Worm (Caenorhabditis elegans): Measurements from ENCODE around the gene igcm-4.
"Not testable (repeated sequence)": the region's sequence is repeated elsewhere in the genome, so short reads cannot be mapped to it uniquely, and the experiment has no call there.

The igcm-4 gene

DNA sequence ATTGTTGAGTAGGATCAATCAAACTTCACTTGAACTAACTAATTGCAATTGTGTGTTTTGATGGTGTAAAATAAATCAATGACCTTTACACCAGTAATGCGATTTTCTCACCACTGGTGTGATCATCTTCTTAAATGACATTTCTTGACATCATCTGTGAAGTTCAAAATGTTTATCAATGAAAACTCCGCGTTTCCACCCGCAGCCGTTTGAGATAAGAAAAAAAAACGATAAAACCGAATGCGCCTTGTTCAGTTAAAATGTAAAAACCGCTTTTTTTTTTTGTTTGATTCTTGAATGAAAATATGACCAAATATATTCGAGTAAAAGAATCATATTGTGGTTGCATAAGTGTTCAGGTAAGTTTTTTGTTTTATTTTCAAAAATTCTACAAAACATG, 5.4 kb upstream of the igcm-4 start, which contains the start of gene Y102A11A.1:
Gene Y102A11A.1 (plus strand): TSS at position 223 of the 400 bp plus-strand sequence.
- no peak for TF ChIP-seq unc-62 (GFP tag; optimal IDR thresholded peaks at IDR 0.05)

DNA sequence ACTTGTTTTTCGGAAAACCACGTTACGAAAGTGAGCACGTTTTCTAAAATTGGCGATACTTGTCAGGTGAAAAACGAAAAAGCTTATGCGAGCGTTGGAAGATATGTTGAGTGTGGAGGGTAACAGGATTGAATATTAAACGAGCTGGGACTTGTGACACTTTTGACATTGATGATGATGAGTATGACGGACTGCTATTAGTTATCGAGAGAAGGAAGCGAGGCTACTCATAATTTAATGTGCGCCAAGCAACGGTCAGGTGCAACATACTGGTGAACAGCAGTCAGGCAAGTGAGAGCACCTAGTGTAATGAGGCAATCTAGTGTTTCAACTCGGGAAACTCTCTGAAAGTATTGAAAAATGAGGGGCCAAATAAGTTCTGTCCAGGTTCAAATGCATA, 4.1 kb upstream of the igcm-4 start:
- no peak for TF ChIP-seq unc-62 (GFP tag; optimal IDR thresholded peaks at IDR 0.05)

DNA sequence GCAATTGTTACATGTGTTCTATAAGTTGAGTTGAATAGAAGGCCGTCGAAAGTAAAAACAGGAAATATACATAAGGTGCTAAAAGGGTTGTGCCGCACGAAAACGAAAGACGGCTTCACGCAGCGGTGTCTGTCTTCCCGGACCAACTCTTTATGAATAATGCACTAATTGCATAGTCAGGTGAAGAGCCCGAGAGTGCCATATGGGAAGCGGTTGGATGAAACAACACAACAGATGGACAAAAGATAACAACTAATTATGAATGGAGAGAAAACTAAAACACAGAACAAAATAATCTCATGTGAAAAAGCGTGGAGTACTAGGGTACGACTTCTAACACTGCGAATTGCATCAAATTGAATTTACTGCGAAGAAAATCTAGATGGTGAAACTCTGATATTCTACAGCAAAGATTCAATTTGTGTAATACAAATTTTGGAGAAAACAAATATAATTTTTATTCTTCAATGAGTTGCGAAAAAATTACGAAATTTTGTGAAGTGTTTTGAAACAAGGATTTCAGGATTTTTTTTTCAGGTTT, 2.8 kb upstream of the igcm-4 start:
- no peak for TF ChIP-seq unc-62 (GFP tag; optimal IDR thresholded peaks at IDR 0.05)

DNA sequence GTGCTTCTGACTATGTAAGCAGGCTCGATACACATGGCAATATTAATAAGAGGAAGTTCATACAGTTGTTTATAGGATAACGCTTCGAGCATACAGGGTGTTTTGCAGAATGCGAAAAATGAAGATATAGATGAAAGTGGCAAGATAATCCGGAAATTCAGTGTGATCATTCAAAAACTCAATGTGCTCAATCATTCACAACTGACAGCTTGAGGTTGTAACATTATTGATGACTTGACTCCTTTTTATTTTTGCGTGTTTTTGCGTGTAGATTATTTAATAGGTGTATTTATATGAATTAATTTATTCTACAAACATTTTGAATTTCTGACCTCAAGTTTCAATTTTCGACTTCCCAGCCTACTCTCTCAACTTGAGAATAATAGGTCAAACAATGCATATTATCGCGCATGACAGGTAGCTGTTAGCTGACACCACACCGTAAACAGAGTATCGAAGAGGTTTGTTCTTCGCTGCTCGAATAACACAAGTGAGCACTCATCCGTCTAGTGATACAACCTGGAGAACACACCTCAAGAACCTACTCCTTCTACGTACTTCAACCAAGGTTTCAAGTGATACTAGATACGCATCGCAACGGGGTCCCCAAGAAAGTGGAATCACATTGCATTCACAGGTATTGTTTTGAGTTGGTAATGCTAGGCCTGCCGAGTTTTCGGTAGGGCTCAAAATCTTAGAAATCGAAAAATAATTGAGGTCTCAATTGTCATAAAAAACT, 1.2 kb upstream of the igcm-4 start:
- no peak for TF ChIP-seq unc-62 (GFP tag; optimal IDR thresholded peaks at IDR 0.05)

DNA sequence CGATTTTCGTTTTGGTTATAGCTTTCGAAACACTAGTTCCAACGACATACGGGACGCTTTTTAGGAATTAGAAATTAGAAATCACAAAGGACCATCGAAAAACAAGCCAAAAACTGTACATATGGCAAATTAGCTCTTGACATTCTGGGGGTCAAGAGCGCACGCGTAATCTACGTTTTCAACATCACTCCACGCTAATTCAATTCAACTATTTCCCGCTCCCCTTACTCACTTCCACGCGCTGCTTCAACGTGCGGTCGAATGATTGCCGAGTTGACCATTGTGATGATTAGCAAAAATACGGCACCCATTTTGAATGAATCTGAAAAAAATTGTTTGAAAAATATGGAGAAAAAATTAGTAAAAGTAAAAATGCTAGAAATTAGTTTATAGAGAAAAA, 557 bp downstream of the igcm-4 start:
- no peak for TF ChIP-seq unc-62 (GFP tag; optimal IDR thresholded peaks at IDR 0.05)

DNA sequence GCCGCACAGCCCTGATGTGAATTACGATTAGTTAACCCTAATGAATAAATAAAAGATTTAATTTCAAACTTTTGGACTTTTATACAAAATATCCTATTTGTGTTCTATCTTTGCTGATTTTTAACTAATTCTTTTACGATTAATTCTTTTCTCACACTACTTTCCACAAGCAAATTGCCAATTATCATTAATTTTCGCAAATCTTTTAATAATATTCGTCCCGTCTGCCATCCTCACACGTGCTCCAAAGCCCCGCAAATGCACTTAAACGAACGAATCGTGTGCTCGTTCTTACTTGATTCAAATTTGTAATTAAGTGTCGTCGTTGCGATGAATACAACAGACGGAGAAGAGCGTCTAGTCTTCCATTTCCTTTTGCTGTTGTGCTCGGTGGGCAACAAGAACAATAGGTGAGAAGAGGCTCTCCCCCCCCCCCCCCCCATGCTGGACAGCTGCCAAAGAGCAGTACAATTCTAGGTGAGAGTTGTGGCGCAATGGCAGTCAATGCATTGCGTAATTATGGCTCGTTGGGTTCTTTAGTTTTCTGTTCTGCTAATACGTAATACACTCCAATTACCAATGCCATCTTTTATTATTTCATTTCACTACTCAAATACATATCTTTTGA, 1.5 kb downstream of the igcm-4 start:
- no peak for TF ChIP-seq unc-62 (GFP tag; optimal IDR thresholded peaks at IDR 0.05)

DNA sequence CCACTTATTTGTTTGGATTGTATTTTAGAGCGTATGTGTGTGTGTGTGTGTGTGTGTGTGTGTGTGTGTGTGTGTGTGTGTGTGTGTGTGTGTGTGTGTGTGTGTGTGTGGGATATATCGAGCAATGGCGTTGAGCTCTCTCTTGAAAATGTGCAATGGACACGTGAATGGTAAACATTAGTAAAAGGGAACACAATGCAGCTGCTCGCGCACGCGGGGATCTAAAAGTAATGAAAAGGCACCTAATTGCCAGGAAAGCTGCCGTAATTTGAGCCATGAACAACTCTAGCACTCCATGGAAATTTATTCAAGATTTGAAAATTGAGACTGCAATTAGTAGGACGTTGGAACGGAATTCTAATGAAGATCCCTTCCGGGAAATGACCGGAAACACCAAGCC, 2.9 kb downstream of the igcm-4 start:
- TF ChIP-seq unc-62 (GFP tag; optimal IDR thresholded peaks at IDR 0.05), result no peak

DNA sequence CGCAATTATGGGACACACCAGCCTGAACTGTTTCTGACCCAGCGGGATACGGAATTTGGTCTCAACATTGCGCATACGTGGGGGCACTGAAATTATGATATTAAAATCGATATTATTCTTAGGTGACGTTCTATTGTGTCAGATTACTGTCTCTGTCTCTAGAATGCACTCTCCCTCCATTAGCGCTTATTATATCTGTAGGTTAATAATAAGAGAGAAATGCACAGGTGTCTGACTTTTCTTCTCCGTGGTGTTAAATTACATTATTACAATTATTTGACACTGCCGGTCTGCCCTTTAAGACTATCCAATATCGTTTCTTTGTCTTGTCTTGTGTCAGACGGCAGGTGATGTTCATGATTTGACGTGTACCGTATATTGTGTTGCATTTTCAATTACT, 3.5 kb downstream of the igcm-4 start:
- TF ChIP-seq unc-62 (GFP tag; optimal IDR thresholded peaks at IDR 0.05), result no peak

DNA sequence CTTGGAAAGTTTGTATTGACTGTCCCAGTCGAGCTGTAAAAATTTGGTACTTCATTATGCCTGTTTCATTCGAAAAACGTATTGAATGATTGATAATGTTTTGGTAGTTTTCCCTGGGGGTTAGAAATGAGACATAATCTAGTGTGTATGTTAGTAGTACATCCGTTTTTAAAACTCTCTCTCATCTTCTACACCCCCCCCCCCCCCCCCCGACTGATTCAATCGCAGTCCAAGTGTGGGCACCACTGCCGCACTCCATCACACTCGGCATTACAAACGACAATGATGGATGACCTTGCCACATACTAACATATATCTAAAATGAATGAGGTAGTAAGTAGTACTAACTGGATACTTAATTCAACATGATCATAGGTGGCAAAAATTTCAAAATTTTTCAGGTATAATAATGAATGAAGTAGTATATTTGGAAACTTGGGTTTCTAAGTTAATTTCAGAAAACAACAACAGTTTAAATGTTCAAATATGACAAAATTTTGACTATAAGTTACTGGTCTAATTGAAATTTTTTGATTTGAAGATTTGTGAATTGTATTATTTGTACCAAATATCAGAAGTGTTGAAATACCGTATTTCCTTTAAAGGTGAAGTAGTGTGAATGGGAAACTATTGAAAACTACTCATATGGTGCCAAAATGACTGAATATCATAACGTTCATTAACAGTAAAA, 4.6 kb downstream of the igcm-4 start:
- TF ChIP-seq unc-62 (GFP tag; optimal IDR thresholded peaks at IDR 0.05), result no peak

DNA sequence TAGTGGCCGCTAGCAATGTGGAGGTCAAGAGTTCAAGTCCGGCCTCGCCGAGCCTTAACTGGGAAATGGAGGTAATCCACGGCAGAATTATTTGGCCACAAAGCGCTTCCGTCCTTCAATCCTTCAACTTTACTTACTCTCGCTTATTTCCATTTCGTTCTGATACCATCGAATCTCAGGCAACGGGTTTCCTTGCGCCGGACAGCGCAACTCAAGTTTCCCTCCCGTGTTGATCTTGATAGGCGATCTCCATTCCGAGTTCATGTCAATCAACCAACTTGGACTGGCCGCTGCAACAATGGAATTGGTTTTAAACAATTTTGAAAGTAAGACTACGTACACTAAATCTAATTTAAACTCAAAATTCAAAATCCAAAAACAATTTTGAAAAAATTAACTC, 5.3 kb downstream of the igcm-4 start:
- no peak for TF ChIP-seq unc-62 (GFP tag; optimal IDR thresholded peaks at IDR 0.05)

DNA sequence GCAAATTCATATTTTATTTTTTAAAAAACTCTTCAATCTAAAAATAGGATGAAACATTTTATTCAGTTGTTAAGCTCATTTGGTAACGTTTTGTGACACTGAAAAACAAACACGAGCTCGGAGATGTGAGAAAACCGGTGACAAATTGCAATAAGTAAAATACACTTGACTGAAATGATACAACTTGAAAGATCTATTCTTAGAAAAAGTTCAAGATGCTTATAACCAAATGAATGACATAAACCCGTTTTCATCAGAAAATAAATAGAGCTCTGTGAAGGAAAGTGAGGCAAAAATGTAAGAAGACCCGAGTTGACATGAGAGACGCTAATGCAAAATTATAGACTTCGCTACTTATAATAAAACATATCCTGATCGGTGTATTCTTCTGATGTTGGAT, 6.8 kb downstream of the igcm-4 start, which contains the start of gene smex-2:
Gene smex-2 (minus strand): TSS at position 101 of the 400 bp plus-strand sequence.
- TF ChIP-seq unc-62 (GFP tag; optimal IDR thresholded peaks at IDR 0.05), result no peak

DNA sequence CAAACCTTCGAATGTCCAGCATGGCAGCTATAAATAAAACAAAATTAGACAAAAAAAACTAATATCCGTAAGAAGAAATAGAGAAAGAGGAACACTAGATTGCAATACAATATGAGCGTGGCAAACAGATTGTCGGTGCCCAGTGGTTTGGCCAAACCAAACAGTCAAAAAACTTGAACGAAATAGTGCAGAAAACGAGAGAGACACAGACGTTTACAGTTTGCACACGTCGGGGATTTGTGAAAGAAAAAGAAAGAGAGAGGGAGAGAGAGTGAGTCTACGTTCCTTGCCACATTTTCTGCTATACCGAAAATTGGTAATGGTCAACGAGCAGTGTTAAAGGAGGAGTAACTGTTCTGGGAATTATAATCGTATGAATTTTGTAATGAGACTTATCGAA, 11.0 kb downstream of the igcm-4 start, which contains the start of gene ergi-1:
Gene ergi-1 (minus strand): TSS at position 101 of the 400 bp plus-strand sequence.
- no peak for TF ChIP-seq unc-62 (GFP tag; optimal IDR thresholded peaks at IDR 0.05)

DNA sequence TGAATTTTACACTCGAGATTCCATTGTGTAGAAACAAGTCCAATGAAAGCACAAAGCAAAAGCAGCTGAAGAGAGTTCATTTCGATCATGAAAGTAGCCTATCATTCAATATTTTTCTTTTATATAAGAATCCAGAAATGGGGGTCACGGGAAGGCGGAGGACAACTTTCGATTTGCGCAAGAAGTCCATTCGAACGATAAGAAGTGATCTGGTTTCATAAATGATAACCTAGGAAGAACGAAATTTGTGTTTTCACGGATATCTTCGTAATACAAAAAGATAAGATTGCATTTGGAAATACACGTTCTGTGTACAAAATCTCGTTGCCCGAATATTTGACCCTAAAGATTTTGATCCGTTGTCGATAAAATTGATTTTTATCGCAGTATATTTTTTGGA, 14.7 kb downstream of the igcm-4 start, which contains the start of gene Y102A11A.5:
Gene Y102A11A.5 (minus strand): TSS at position 175 of the 400 bp plus-strand sequence.
- TF ChIP-seq unc-62 (GFP tag; optimal IDR thresholded peaks at IDR 0.05), result no peak

DNA sequence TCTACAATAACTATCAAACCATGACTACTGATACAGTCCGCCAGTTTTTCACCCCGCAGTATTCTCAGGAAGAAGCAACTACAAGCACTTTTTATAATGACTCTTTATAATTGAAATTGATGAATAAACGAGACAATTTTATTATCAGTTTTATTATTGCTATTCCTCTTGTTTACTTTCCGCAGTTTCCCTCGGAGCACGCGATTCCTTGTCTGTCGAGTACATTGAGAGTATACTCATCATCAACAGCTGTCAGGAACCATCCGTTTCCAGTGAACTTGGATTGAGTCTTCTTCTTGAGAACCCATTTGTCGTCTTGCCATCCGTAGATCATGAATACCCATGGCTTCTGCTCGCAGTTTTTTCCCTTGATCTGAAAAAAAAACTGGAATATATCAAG, 15.3 kb downstream of the igcm-4 start:
- no peak for TF ChIP-seq unc-62 (GFP tag; optimal IDR thresholded peaks at IDR 0.05)

DNA sequence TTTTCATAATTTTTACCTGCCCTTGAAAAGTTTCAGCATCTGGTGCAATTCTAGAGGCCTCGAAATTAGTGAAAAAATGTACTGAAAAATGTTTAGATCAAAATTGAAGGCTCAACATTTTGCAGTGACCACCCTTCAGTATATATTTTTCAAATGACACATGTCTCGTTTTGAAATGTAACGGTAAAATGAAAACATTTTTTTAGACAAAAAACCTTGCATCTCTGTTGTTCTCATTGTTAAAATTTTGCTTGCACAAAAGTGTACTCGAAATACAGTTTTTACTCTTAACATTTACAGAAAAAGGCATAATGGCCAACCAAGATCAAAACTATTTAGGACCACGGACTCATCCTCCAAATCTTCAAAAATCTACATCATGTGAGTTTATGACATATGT, 19.8 kb downstream of the igcm-4 start, which contains the start of gene Y102A11A.2:
Gene Y102A11A.2 (plus strand): TSS at position 301 of the 400 bp plus-strand sequence.
- not testable (repeated sequence) for TF ChIP-seq unc-62 (GFP tag; optimal IDR thresholded peaks at IDR 0.05)

DNA sequence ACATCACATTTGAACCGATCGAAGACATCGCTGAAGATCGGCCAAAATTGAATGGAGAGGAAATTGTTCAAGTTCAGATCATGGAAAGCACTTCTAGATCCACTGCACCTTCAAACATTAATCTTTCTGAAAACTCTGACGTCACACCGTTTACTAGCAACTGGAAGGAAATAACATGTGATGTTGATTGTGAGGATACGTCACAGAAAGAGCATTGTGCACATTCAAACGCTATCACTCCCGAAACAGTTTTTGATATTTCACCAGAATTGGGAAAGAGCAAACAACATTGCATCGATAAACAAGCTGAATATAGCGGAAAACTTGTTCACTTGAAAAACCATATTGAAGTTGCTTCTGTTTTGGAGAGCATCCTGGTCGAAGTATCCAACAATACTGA, 24.6 kb downstream of the igcm-4 start:
- TF ChIP-seq unc-62 (GFP tag; optimal IDR thresholded peaks at IDR 0.05), result no peak
